Fruit fly (Drosophila melanogaster): ENCODE data around the gene SP1029.

The SP1029 gene

dm6 chr3R:29207996-29208395 is 42.3 kb downstream of the SP1029 start (continued):
- TF ChIP-seq CG14667 (GFP tag; IDR thresholded peaks at IDR 0.05) (peak; percentile 37), MESR4 (GFP tag; optimal IDR thresholded peaks at IDR 0.05) (no peak), croc (GFP tag; conservative IDR thresholded peaks at IDR 0.05) (peak; percentile 51; the same call in 2 of the 3 replicates), hb (GFP tag; IDR thresholded peaks at IDR 0.05; ENCODE audit: partially characterized antibody) (no peak), bsh (GFP tag; optimal IDR thresholded peaks at IDR 0.05) (peak; percentile 71 to 88), Trl (optimal IDR thresholded peaks at IDR 0.05) (no peak), Trl (GFP tag; optimal IDR thresholded peaks at IDR 0.05) (peak; percentile 30), otp (GFP tag; IDR thresholded peaks at IDR 0.05) (peak; percentile 67; the same call in 1 of the 3 replicates), Nf-YB (GFP tag; optimal IDR thresholded peaks at IDR 0.05) (peak; percentile 27), tap (tag; optimal IDR thresholded peaks at IDR 0.05) (peak; percentile 76), CG30431 (GFP tag; optimal IDR thresholded peaks at IDR 0.05) (peak; percentile 59), CG31365 (tag; optimal IDR thresholded peaks at IDR 0.05) (no peak), CG14441 (GFP tag; IDR thresholded peaks at IDR 0.05) (peak; percentile 79), eve (GFP tag; optimal IDR thresholded peaks at IDR 0.05) (peak in 1 of 2 experiments; percentile 86), chn (GFP tag; optimal IDR thresholded peaks at IDR 0.05) (peak; percentile 20), CG1529 (GFP tag; optimal IDR thresholded peaks at IDR 0.05) (peak; percentile 63), CG15601 (tag; optimal IDR thresholded peaks at IDR 0.05) (peak; percentile 69), CG14710 (tag; optimal IDR thresholded peaks at IDR 0.05) (peak; percentile 59), CG3065 (GFP tag; optimal IDR thresholded peaks at IDR 0.05) (no peak), CG17802 (tag; optimal IDR thresholded peaks at IDR 0.05) (peak; percentile 43), CG17612 (GFP tag; IDR thresholded peaks at IDR 0.05) (0 out of 2 replicates have a peak, but pooled peaks have one; percentile 10), sqz (GFP tag; optimal IDR thresholded peaks at IDR 0.05) (peak; percentile 52), CG17568 (GFP tag; optimal IDR thresholded peaks at IDR 0.05) (peak; percentile 53), Antp (GFP tag; optimal IDR thresholded peaks at IDR 0.05) (no peak), lab (GFP tag; optimal IDR thresholded peaks at IDR 0.05) (peak; percentile 65), CG1233 (GFP tag; optimal IDR thresholded peaks at IDR 0.05) (peak; percentile 54), CG7556 (GFP tag; optimal IDR thresholded peaks at IDR 0.05) (peak; percentile 63), cwo (GFP tag; optimal IDR thresholded peaks at IDR 0.05) (peak; percentile 23), schlank (tag; optimal IDR thresholded peaks at IDR 0.05) (no peak), CG8089 (GFP tag; optimal IDR thresholded peaks at IDR 0.05) (no peak), Kr (GFP tag; optimal IDR thresholded peaks at IDR 0.05) (no peak), slou (GFP tag; optimal IDR thresholded peaks at IDR 0.05) (no peak), sd (tag; optimal IDR thresholded peaks at IDR 0.05) (peak; percentile 9), CG4404 (GFP tag; IDR thresholded peaks at IDR 0.05) (no peak), Hand (GFP tag; optimal IDR thresholded peaks at IDR 0.05) (no peak), HLH54F (GFP tag; optimal IDR thresholded peaks at IDR 0.05) (no peak), Dll (GFP tag; IDR thresholded peaks at IDR 0.05; ENCODE audit: partially characterized antibody) (no peak), Mad (GFP tag; optimal IDR thresholded peaks at IDR 0.05) (peak; percentile 27), CG17328 (GFP tag; IDR thresholded peaks at IDR 0.05) (peak; percentile 71), CG9876 (GFP tag; optimal IDR thresholded peaks at IDR 0.05) (no peak), pum (GFP tag; optimal IDR thresholded peaks at IDR 0.05) (peak; percentile 27), twi (tag; optimal IDR thresholded peaks at IDR 0.05) (peak; percentile 25), HmgD (GFP tag; optimal IDR thresholded peaks at IDR 0.05) (no peak), Bteb2 (GFP tag; optimal IDR thresholded peaks at IDR 0.05) (no peak), tgo (GFP tag; IDR thresholded peaks at IDR 0.05) (peak; percentile 72; the same call in 2 of the 3 replicates), CG7987 (GFP tag; optimal IDR thresholded peaks at IDR 0.05) (peak; percentile 10), Eip74EF (GFP tag; optimal IDR thresholded peaks at IDR 0.05) (peak in 1 of 2 experiments; percentile 71), gem (tag; optimal IDR thresholded peaks at IDR 0.05) (peak; percentile 87), jigr1 (GFP tag; IDR thresholded peaks at IDR 0.05) (no peak), Bgb (GFP tag; IDR thresholded peaks at IDR 0.05; ENCODE audit: partially characterized antibody) (no peak), CG11398 (GFP tag; optimal IDR thresholded peaks at IDR 0.05) (no peak)
